Worm (Caenorhabditis elegans) whole organism, early embryonic: ENCODE measurements around the gene dpy-19.

ENCODE experiments used
- B0310.2 ChIP-seq: sonication (generic microtip); optimal IDR thresholded peaks from 2 replicates; lab custom pipeline; 2016; ENCODE audit warnings: mild to moderate bottlenecking, missing genetic modification characterization, missing compliant biosample characterization
- F13C5.2 ChIP-seq: sonication (generic microtip); optimal IDR thresholded peaks from 2 replicates; lab custom pipeline; 2017; ENCODE audit warnings: mild to moderate bottlenecking, missing genetic modification characterization, inconsistent platforms, missing compliant biosample characterization
- aly-1 ChIP-seq: sonication (generic microtip); optimal IDR thresholded peaks from 2 replicates; lab custom pipeline; 2016; ENCODE audit warnings: missing genetic modification characterization, missing compliant biosample characterization
- ama-1 ChIP-seq: fragments of 150-350 bp; optimal IDR thresholded peaks from 2 replicates; lab custom pipeline; 2014
- flt-1 ChIP-seq: fragments of 200-800 bp; sonication (Bioruptor generic); IDR thresholded peaks from 2 replicates; pipeline ENCODE4 v1.3.6; 2022; ENCODE audit warnings: missing genetic modification characterization, missing compliant biosample characterization
- hmbx-1 ChIP-seq: sonication (generic microtip); optimal IDR thresholded peaks from 2 replicates; lab custom pipeline; 2016; ENCODE audit warnings: mild to moderate bottlenecking, missing genetic modification characterization, missing compliant biosample characterization
- hmg-4 ChIP-seq: fragments of 200-800 bp; sonication (Bioruptor generic); optimal IDR thresholded peaks from 2 replicates; lab custom pipeline; 2018; ENCODE audit warnings: mild to moderate bottlenecking, missing genetic modification characterization, missing compliant biosample characterization
- hnd-1 ChIP-seq: sonication (generic microtip); optimal IDR thresholded peaks from 2 replicates; lab custom pipeline; 2016; ENCODE audit warnings: missing genetic modification characterization, missing compliant biosample characterization
- pes-1 ChIP-seq: fragments of 200-800 bp; sonication (Bioruptor generic); IDR thresholded peaks from 2 replicates; pipeline ENCODE4 v1.3.6; 2022; ENCODE audit warnings: missing genetic modification reagents, missing genetic modification characterization, missing compliant biosample characterization
- tbx-11 ChIP-seq: fragments of 200-800 bp; sonication (Bioruptor generic); IDR thresholded peaks from 2 replicates; pipeline ENCODE4 v1.3.6; 2022; ENCODE audit warnings: missing genetic modification characterization, missing compliant biosample characterization
- tbx-37 ChIP-seq: fragments of 200-800 bp; sonication (Bioruptor generic); conservative IDR thresholded peaks from 2 replicates; pipeline ENCODE4 v1.3.6; 2022; ENCODE audit warnings: missing genetic modification reagents, missing genetic modification characterization, missing compliant biosample characterization
- tra-4 ChIP-seq: sonication (generic microtip); optimal IDR thresholded peaks from 2 replicates; lab custom pipeline; 2017; ENCODE audit warnings: missing genetic modification characterization, missing compliant biosample characterization

DNA sequence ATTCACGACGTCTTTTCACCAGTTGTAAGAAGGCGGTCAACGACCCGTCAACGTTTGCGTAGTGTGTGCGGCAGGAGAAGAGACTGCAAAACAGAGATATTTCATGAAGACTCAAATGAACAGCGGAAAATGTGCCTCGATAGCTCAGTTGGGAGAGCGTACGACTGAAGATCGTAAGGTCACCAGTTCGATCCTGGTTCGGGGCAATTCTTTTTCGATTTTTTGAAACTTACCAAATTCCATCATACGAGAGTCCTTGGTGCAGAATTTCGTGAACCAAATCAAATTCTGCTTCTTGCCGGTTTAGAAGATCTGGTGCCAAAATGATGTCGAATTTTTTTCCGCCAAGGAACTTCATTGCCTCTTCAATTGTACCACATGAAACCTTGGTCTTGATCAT is 14.4 kb downstream of the dpy-19 start:
- TF ChIP-seq ama-1 (lab: Kevin White, UChicago) (no peak), hmbx-1 (tag; lab: Kevin White, UChicago) (peak; percentile 24), flt-1 (peak; percentile 72), tra-4 (tag; lab: Kevin White, UChicago) (no peak), F13C5.2 (peak; percentile 43), tbx-11 (GFP tag; lab: Robert Waterston, UW) (peak; percentile 70; the same call in 1 of the 2 replicates), aly-1 (tag; lab: Kevin White, UChicago) (no peak), tbx-37 (GFP tag; lab: Robert Waterston, UW) (no peak), pes-1 (GFP tag; lab: Robert Waterston, UW) (peak; percentile 80), B0310.2 (tag; lab: Kevin White, UChicago) (peak; percentile 21), hnd-1 (tag; lab: Kevin White, UChicago) (peak; percentile 35), hmg-4 (GFP tag; lab: Kevin White, UChicago) (peak; percentile 68)
